Worm (Caenorhabditis elegans) whole organism, young adult: Measurements from ENCODE around the gene rpap-2.

Experiments
- B0336.3 ChIP-seq: fragments of 200-800 bp; sonication (Bioruptor generic); IDR thresholded peaks from 2 replicates; pipeline ENCODE4 v1.3.6; 2022; ENCODE audit warnings: missing genetic modification characterization, missing compliant biosample characterization
- D2030.7 ChIP-seq: fragments of 200-800 bp; sonication (Bioruptor generic); IDR thresholded peaks from 2 replicates; pipeline ENCODE4 v1.3.6; 2022; ENCODE audit warnings: missing genetic modification reagents, missing genetic modification characterization, missing compliant biosample characterization
- F23B12.7 ChIP-seq: sonication (generic microtip); optimal IDR thresholded peaks from 2 replicates; lab custom pipeline; 2017; ENCODE audit warnings: missing genetic modification characterization, mild to moderate bottlenecking, missing compliant biosample characterization, antibody characterized with exemption, moderate library complexity; ENCODE audit not compliant: insufficient read depth
- F52B5.7 ChIP-seq: sonication (generic microtip); optimal IDR thresholded peaks from 2 replicates; lab custom pipeline; 2016; ENCODE audit warnings: mild to moderate bottlenecking, missing genetic modification characterization, missing compliant biosample characterization
- ZK185.1 ChIP-seq: sonication (generic microtip); optimal IDR thresholded peaks from 2 replicates; lab custom pipeline; 2016; ENCODE audit warnings: mild to moderate bottlenecking, missing genetic modification characterization, missing compliant biosample characterization; ENCODE audit not compliant: poor library complexity, severe bottlenecking
- akir-1 ChIP-seq: fragments of 200-800 bp; sonication (Bioruptor generic); optimal IDR thresholded peaks from 2 replicates; lab custom pipeline; 2018; ENCODE audit warnings: mild to moderate bottlenecking, missing genetic modification characterization, moderate library complexity, missing compliant biosample characterization
- ama-1 ChIP-seq, 3 experiments: fragments of 150-350 bp in 1 of 3; sonication (generic microtip) in 2 of 3; optimal IDR thresholded peaks; 2 replicates each; lab custom pipeline; 2014 to 2018; ENCODE audit warnings: missing biosample characterization in 2 of 3, missing genetic modification characterization in 2 of 3, missing genetic modification reagents in 2 of 3
- aptf-2 ChIP-seq: fragments of 200-800 bp; sonication (Bioruptor generic); conservative IDR thresholded peaks from 2 replicates; pipeline ENCODE4 v1.3.6; 2022; ENCODE audit warnings: missing genetic modification reagents, missing genetic modification characterization, missing compliant biosample characterization
- athp-1 ChIP-seq: sonication (generic microtip); optimal IDR thresholded peaks from 2 replicates; lab custom pipeline; 2017; ENCODE audit warnings: mild to moderate bottlenecking, missing genetic modification characterization, missing compliant biosample characterization
- attf-5 ChIP-seq: fragments of 200-800 bp; sonication (Bioruptor generic); optimal IDR thresholded peaks from 2 replicates; lab custom pipeline; 2018; ENCODE audit warnings: mild to moderate bottlenecking, missing genetic modification characterization, missing compliant biosample characterization
- attf-6 ChIP-seq: fragments of 200-800 bp; sonication (Bioruptor generic); IDR thresholded peaks from 2 replicates; pipeline ENCODE4 v1.3.6; 2022; ENCODE audit warnings: missing genetic modification reagents, missing genetic modification characterization, missing compliant biosample characterization
- bed-1 ChIP-seq: fragments of 200-800 bp; sonication (Bioruptor generic); IDR thresholded peaks from 2 replicates; pipeline ENCODE4 v1.3.6; 2022; ENCODE audit warnings: missing genetic modification reagents, missing genetic modification characterization, missing compliant biosample characterization
- cebp-1 ChIP-seq, 2 experiments: fragments of 200-800 bp in 1 of 2; sonication (Bioruptor generic) in 1 of 2; sonication (generic microtip) in 1 of 2; IDR thresholded peaks in 1 of 2; optimal IDR thresholded peaks in 1 of 2; 2 replicates each; pipeline versions ENCODE4 v1.3.6 to Lab custom; 2017 to 2022; ENCODE audit warnings: missing compliant biosample characterization in 2 of 2, missing genetic modification characterization in 2 of 2, mild to moderate bottlenecking in 1 of 2, missing genetic modification reagents in 1 of 2, moderate library complexity in 1 of 2
- ceh-27 ChIP-seq: fragments of 200-800 bp; sonication (Bioruptor generic); optimal IDR thresholded peaks from 2 replicates; lab custom pipeline; 2018; ENCODE audit warnings: mild to moderate bottlenecking, missing genetic modification characterization, moderate library complexity, missing compliant biosample characterization
- dpl-1 ChIP-seq: fragments of 150-350 bp; optimal IDR thresholded peaks from 2 replicates; lab custom pipeline; 2014; ENCODE audit warnings: missing biosample characterization, missing genetic modification reagents, missing genetic modification characterization
- efl-1 ChIP-seq: fragments of 150-350 bp; optimal IDR thresholded peaks from 2 replicates; lab custom pipeline; 2014; ENCODE audit warnings: missing biosample characterization, missing genetic modification reagents, missing genetic modification characterization
- egl-44 ChIP-seq: fragments of 200-800 bp; sonication (Bioruptor generic); IDR thresholded peaks from 2 replicates; pipeline ENCODE4 v1.3.6; 2022; ENCODE audit warnings: missing genetic modification reagents, missing genetic modification characterization, missing compliant biosample characterization
- egrh-3 ChIP-seq: fragments of 200-800 bp; sonication (Bioruptor generic); IDR thresholded peaks from 2 replicates; pipeline ENCODE4 v1.3.6; 2022; ENCODE audit warnings: missing genetic modification reagents, missing genetic modification characterization, missing compliant biosample characterization
- hlh-26 ChIP-seq: fragments of 200-800 bp; sonication (Bioruptor generic); conservative IDR thresholded peaks from 2 replicates; pipeline ENCODE4 v1.3.6; 2022; ENCODE audit warnings: missing genetic modification reagents, missing genetic modification characterization, missing compliant biosample characterization
- hmg-1.2 ChIP-seq: fragments of 200-800 bp; sonication (Bioruptor generic); IDR thresholded peaks from 2 replicates; pipeline ENCODE4 v1.3.6; 2022; ENCODE audit warnings: missing genetic modification reagents, missing genetic modification characterization, missing compliant biosample characterization
- lin-26 ChIP-seq: fragments of 200-800 bp; sonication (Bioruptor generic); IDR thresholded peaks from 2 replicates; pipeline ENCODE4 v1.3.6; 2022; ENCODE audit warnings: missing genetic modification reagents, missing genetic modification characterization, missing compliant biosample characterization
- lin-35 ChIP-seq, 3 experiments: fragments of 150-350 bp in 2 of 3; sonication (generic microtip) in 1 of 3; optimal IDR thresholded peaks; 2 replicates each; lab custom pipeline; 2014 to 2018; ENCODE audit warnings: missing biosample characterization in 3 of 3, missing genetic modification characterization in 3 of 3, missing genetic modification reagents in 3 of 3
- lsl-1 ChIP-seq: fragments of 200-800 bp; sonication (Bioruptor generic); optimal IDR thresholded peaks from 2 replicates; lab custom pipeline; 2018; ENCODE audit warnings: mild to moderate bottlenecking, missing genetic modification characterization, moderate library complexity, missing compliant biosample characterization
- madf-10 ChIP-seq: sonication (generic microtip); optimal IDR thresholded peaks from 2 replicates; lab custom pipeline; 2016; ENCODE audit warnings: mild to moderate bottlenecking, missing genetic modification characterization, missing compliant biosample characterization
- madf-6 ChIP-seq: fragments of 200-800 bp; sonication (Bioruptor generic); IDR thresholded peaks from 2 replicates; pipeline ENCODE4 v1.3.6; 2022; ENCODE audit warnings: missing genetic modification reagents, missing genetic modification characterization, missing compliant biosample characterization
- madf-8 ChIP-seq: fragments of 200-800 bp; sonication (Bioruptor generic); conservative IDR thresholded peaks from 2 replicates; pipeline ENCODE4 v1.3.6; 2022; ENCODE audit warnings: missing genetic modification reagents, missing genetic modification characterization, missing compliant biosample characterization
- mcd-1 ChIP-seq: fragments of 200-800 bp; sonication (Bioruptor generic); IDR thresholded peaks from 2 replicates; pipeline ENCODE4 v1.3.6; 2022; ENCODE audit warnings: missing genetic modification reagents, missing genetic modification characterization, missing compliant biosample characterization
- mes-4 ChIP-seq: sonication (generic microtip); optimal IDR thresholded peaks from 2 replicates; lab custom pipeline; 2016; ENCODE audit warnings: missing genotype, missing genetic modification characterization, missing compliant biosample characterization
- mxl-1 ChIP-seq: sonication (generic microtip); optimal IDR thresholded peaks from 2 replicates; lab custom pipeline; 2016; ENCODE audit warnings: missing genetic modification characterization, missing compliant biosample characterization
- nfyb-1 ChIP-seq: fragments of 200-800 bp; sonication (Bioruptor generic); IDR thresholded peaks from 2 replicates; pipeline ENCODE4 v1.3.6; 2022; ENCODE audit warnings: missing genetic modification reagents, missing genetic modification characterization, missing compliant biosample characterization
- nhr-179 ChIP-seq: sonication (generic microtip); optimal IDR thresholded peaks from 2 replicates; lab custom pipeline; 2016; ENCODE audit warnings: mild to moderate bottlenecking, missing genetic modification characterization, missing compliant biosample characterization
- nhr-90 ChIP-seq: sonication (generic microtip); optimal IDR thresholded peaks from 2 replicates; lab custom pipeline; 2016; ENCODE audit warnings: missing genotype, mild to moderate bottlenecking, missing genetic modification characterization, missing compliant biosample characterization
- rcor-1 ChIP-seq: fragments of 200-800 bp; sonication (Bioruptor generic); IDR thresholded peaks from 2 replicates; pipeline ENCODE4 v1.3.6; 2022; ENCODE audit warnings: missing genetic modification reagents, missing genetic modification characterization, missing compliant biosample characterization
- rpc-1 ChIP-seq, 2 experiments: fragments of 150-350 bp in 1 of 2; sonication (generic microtip) in 1 of 2; optimal IDR thresholded peaks; 2 replicates each; lab custom pipeline; 2014 to 2018; ENCODE audit warnings: missing biosample characterization in 1 of 2, missing genetic modification characterization in 1 of 2, missing genetic modification reagents in 1 of 2, missing genotype in 1 of 2
- snpc-1.1 ChIP-seq: sonication (generic microtip); optimal IDR thresholded peaks from 2 replicates; lab custom pipeline; 2017; ENCODE audit warnings: missing genetic modification characterization, mild to moderate bottlenecking, missing compliant biosample characterization, antibody characterized with exemption, moderate library complexity, missing genotype, missing genetic modification reagents; ENCODE audit not compliant: insufficient read depth
- snpc-1.3 ChIP-seq: sonication (generic microtip); optimal IDR thresholded peaks from 2 replicates; lab custom pipeline; 2017; ENCODE audit warnings: missing genetic modification characterization, mild to moderate bottlenecking, missing compliant biosample characterization, antibody characterized with exemption, moderate library complexity, missing genotype, missing genetic modification reagents; ENCODE audit not compliant: insufficient read depth
- snpc-3.4 ChIP-seq: sonication (generic microtip); optimal IDR thresholded peaks from 2 replicates; lab custom pipeline; 2017; ENCODE audit warnings: missing genetic modification characterization, mild to moderate bottlenecking, missing compliant biosample characterization, antibody characterized with exemption, moderate library complexity, missing genotype, missing genetic modification reagents
- tbp1 ChIP-seq: fragments of 200-800 bp; sonication (Bioruptor generic); optimal IDR thresholded peaks from 2 replicates; lab custom pipeline; 2018; ENCODE audit warnings: mild to moderate bottlenecking, missing genetic modification characterization, missing compliant biosample characterization
- ztf-18 ChIP-seq: sonication (generic microtip); optimal IDR thresholded peaks from 2 replicates; lab custom pipeline; 2016; ENCODE audit warnings: missing genotype, mild to moderate bottlenecking, missing genetic modification characterization, missing compliant biosample characterization
- ztf-6 ChIP-seq: fragments of 200-800 bp; sonication (Bioruptor generic); IDR thresholded peaks from 2 replicates; pipeline ENCODE4 v1.3.6; 2022; ENCODE audit warnings: missing genetic modification reagents, missing genetic modification characterization, missing compliant biosample characterization

rpap-2 gene

ce11 chrIII:8946285-8946684, 21.5 kb upstream of the rpap-2 start:
- TF ChIP-seq ztf-6: no peak
- 0 out of 2 replicates have a peak, but pooled peaks have one; percentile 23 for TF ChIP-seq hmg-1.2 (GFP tag; lab: Robert Waterston, UW)
- TF ChIP-seq, all 124 proteins: peak for 1

DNA sequence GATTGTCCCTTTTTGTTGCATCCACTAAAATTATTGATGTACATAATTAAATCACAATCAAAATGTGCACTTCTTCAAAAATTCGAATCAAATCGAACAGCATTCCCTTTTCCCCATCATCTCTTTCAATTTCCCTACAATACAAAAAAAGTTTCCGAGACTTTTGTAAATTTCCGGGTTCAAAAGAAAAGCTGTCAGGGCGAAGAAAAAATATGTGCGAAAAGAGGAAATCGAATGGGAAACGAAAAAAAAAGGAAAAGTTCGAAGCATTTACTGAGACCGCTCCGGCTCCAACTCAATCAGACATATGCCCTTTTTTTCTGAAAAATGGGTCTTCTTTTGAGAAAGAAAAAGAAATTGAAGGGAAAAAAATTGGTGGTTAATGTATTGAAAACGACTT, 18.6 kb upstream of the rpap-2 start:
- no peak for TF ChIP-seq egrh-3 (GFP tag; lab: Robert Waterston, UW)
- TF ChIP-seq mxl-1: no peak
- no peak for TF ChIP-seq rpc-1 (optimal IDR thresholded peaks at IDR 0.05; lab: Kevin White, UChicago)
- TF ChIP-seq rpc-1 (tag; optimal IDR thresholded peaks at IDR 0.05; lab: Kevin White, UChicago): no peak
- no peak for TF ChIP-seq ZK185.1 (tag; lab: Kevin White, UChicago)
- no peak for TF ChIP-seq tbp1 (GFP tag; lab: Kevin White, UChicago)
- no peak for TF ChIP-seq aptf-2 (GFP tag; lab: Robert Waterston, UW)
- no peak for TF ChIP-seq mes-4 (tag; lab: Kevin White, UChicago)
- TF ChIP-seq bed-1: no peak

ce11 chrIII:8955536-8955935, 12.2 kb upstream of the rpap-2 start:
- TF ChIP-seq madf-10 (tag; lab: Kevin White, UChicago): no peak
- no peak for TF ChIP-seq F52B5.7 (tag; lab: Kevin White, UChicago)
- 0 out of 2 replicates have a peak, but pooled peaks have one; percentile 16 for TF ChIP-seq nfyb-1 (GFP tag; lab: Robert Waterston, UW)
- TF ChIP-seq akir-1 (GFP tag; lab: Kevin White, UChicago): no peak

DNA sequence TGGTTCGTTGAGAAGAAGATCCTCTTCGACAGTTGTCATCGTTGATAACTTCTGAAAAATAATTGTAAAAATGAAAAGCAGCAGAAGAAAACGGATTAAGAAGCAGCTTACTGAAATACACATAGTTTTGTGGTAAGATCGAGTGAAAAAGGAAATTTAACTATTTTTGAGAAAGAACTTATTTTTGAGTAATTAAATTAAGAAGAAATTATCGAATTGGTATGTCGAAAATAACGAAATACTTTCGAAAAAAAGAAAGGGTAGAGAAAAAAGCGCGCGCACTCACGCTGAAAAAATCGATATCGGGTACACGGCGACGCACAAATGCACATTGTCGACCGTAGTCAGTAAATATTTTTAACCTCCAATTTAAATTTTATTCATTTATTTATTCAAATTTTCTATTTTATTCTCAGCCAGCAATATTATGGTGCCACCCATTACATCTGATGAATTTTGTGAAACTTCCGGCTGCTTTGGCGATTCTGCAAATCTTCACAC, 11.6 kb upstream of the rpap-2 start, which contains the start of the genes ZK643.5 and ZK643.2:
TSS of gene ZK643.5 (minus strand) at position 51 of the 501 bp plus-strand sequence.
TSS of gene ZK643.2 (plus strand) at position 395 of the 501 bp plus-strand sequence.
- TF ChIP-seq athp-1 (peak; percentile 74), attf-5 (GFP tag; lab: Kevin White, UChicago) (peak; percentile 19), hlh-26 (GFP tag; lab: Robert Waterston, UW) (no peak), lin-35 (GFP tag; optimal IDR thresholded peaks at IDR 0.05; lab: Kevin White, UChicago) (peak in 1 of 3 experiments; percentile 76), rcor-1 (GFP tag; lab: Robert Waterston, UW) (0 out of 2 replicates have a peak, but pooled peaks have one; percentile 15), cebp-1 (GFP tag; IDR thresholded peaks at IDR 0.05; lab: Robert Waterston, UW) (no peak), cebp-1 (tag; optimal IDR thresholded peaks at IDR 0.05; lab: Kevin White, UChicago) (peak; percentile 63), F23B12.7 (peak; percentile 36), D2030.7 (GFP tag; lab: Robert Waterston, UW) (peak; percentile 45; the same call in 1 of the 2 replicates), nhr-90 (no peak), efl-1 (peak; percentile 82), ceh-27 (peak; percentile 22), dpl-1 (GFP tag; lab: Kevin White, UChicago) (peak; percentile 63), madf-6 (GFP tag; lab: Robert Waterston, UW) (peak; percentile 70), nhr-179 (tag; lab: Kevin White, UChicago) (no peak), madf-8 (GFP tag; lab: Robert Waterston, UW) (peak; percentile 51), egl-44 (no peak), snpc-1.3 (peak; percentile 71), ztf-18 (tag; lab: Kevin White, UChicago) (peak; percentile 23), tbp1 (GFP tag; lab: Kevin White, UChicago) (peak; percentile 36), lin-26 (GFP tag; lab: Robert Waterston, UW) (no peak), mcd-1 (GFP tag; lab: Robert Waterston, UW) (peak; percentile 15; the same call in 1 of the 2 replicates), lsl-1 (GFP tag; lab: Kevin White, UChicago) (peak; percentile 74), ama-1 (optimal IDR thresholded peaks at IDR 0.05; lab: Kevin White, UChicago) (no peak), ama-1 (GFP tag; optimal IDR thresholded peaks at IDR 0.05; lab: Kevin White, UChicago) (peak in 1 of 2 experiments; percentile 64), snpc-1.1 (tag; lab: Kevin White, UChicago) (peak; percentile 26), attf-6 (GFP tag; lab: Robert Waterston, UW) (no peak), snpc-3.4 (peak; percentile 57), B0336.3 (GFP tag; lab: Robert Waterston, UW) (no peak), nfyb-1 (GFP tag; lab: Robert Waterston, UW) (0 out of 2 replicates have a peak, but pooled peaks have one; percentile 11)
